Worm (Caenorhabditis elegans) whole organism, early embryonic: ENCODE results near the gene C01G5.4.

Experiments
- B0310.2 ChIP-seq: sonication (generic microtip); optimal IDR thresholded peaks from 2 replicates; lab custom pipeline; 2016; ENCODE audit warnings: mild to moderate bottlenecking, missing genetic modification characterization, missing compliant biosample characterization
- F13C5.2 ChIP-seq: sonication (generic microtip); optimal IDR thresholded peaks from 2 replicates; lab custom pipeline; 2017; ENCODE audit warnings: mild to moderate bottlenecking, missing genetic modification characterization, inconsistent platforms, missing compliant biosample characterization
- aly-1 ChIP-seq: sonication (generic microtip); optimal IDR thresholded peaks from 2 replicates; lab custom pipeline; 2016; ENCODE audit warnings: missing genetic modification characterization, missing compliant biosample characterization
- ama-1 ChIP-seq: fragments of 150-350 bp; optimal IDR thresholded peaks from 2 replicates; lab custom pipeline; 2014
- ceh-13 ChIP-seq: fragments of 200-800 bp; sonication (Bioruptor generic); optimal IDR thresholded peaks from 2 replicates; lab custom pipeline; 2018; ENCODE audit warnings: mild to moderate bottlenecking, missing genetic modification characterization, missing compliant biosample characterization
- ceh-36 ChIP-seq: sonication (generic microtip); optimal IDR thresholded peaks from 2 replicates; lab custom pipeline; 2016; ENCODE audit warnings: missing genetic modification characterization, inconsistent platforms, missing compliant biosample characterization
- ets-7 ChIP-seq: sonication (generic microtip); optimal IDR thresholded peaks from 2 replicates; lab custom pipeline; 2016; ENCODE audit warnings: missing genotype, missing genetic modification characterization, missing compliant biosample characterization
- flt-1 ChIP-seq: fragments of 200-800 bp; sonication (Bioruptor generic); IDR thresholded peaks from 2 replicates; pipeline ENCODE4 v1.3.6; 2022; ENCODE audit warnings: missing genetic modification characterization, missing compliant biosample characterization
- hmbx-1 ChIP-seq: sonication (generic microtip); optimal IDR thresholded peaks from 2 replicates; lab custom pipeline; 2016; ENCODE audit warnings: mild to moderate bottlenecking, missing genetic modification characterization, missing compliant biosample characterization
- hmg-4 ChIP-seq: fragments of 200-800 bp; sonication (Bioruptor generic); optimal IDR thresholded peaks from 2 replicates; lab custom pipeline; 2018; ENCODE audit warnings: mild to moderate bottlenecking, missing genetic modification characterization, missing compliant biosample characterization
- hnd-1 ChIP-seq: sonication (generic microtip); optimal IDR thresholded peaks from 2 replicates; lab custom pipeline; 2016; ENCODE audit warnings: missing genetic modification characterization, missing compliant biosample characterization
- pes-1 ChIP-seq: fragments of 200-800 bp; sonication (Bioruptor generic); IDR thresholded peaks from 2 replicates; pipeline ENCODE4 v1.3.6; 2022; ENCODE audit warnings: missing genetic modification reagents, missing genetic modification characterization, missing compliant biosample characterization
- scrt-1 ChIP-seq: fragments of 200-800 bp; sonication (Bioruptor generic); IDR thresholded peaks from 2 replicates; pipeline ENCODE4 v1.3.6; 2022; ENCODE audit warnings: missing genetic modification characterization, missing compliant biosample characterization
- sea-1 ChIP-seq: fragments of 200-800 bp; sonication (Bioruptor generic); conservative IDR thresholded peaks from 2 replicates; pipeline ENCODE4 v1.3.6; 2022; ENCODE audit warnings: missing genetic modification characterization, missing compliant biosample characterization
- tbx-11 ChIP-seq: fragments of 200-800 bp; sonication (Bioruptor generic); IDR thresholded peaks from 2 replicates; pipeline ENCODE4 v1.3.6; 2022; ENCODE audit warnings: missing genetic modification characterization, missing compliant biosample characterization
- tbx-37 ChIP-seq: fragments of 200-800 bp; sonication (Bioruptor generic); conservative IDR thresholded peaks from 2 replicates; pipeline ENCODE4 v1.3.6; 2022; ENCODE audit warnings: missing genetic modification reagents, missing genetic modification characterization, missing compliant biosample characterization
- tra-4 ChIP-seq: sonication (generic microtip); optimal IDR thresholded peaks from 2 replicates; lab custom pipeline; 2017; ENCODE audit warnings: missing genetic modification characterization, missing compliant biosample characterization

Gene C01G5.4

DNA sequence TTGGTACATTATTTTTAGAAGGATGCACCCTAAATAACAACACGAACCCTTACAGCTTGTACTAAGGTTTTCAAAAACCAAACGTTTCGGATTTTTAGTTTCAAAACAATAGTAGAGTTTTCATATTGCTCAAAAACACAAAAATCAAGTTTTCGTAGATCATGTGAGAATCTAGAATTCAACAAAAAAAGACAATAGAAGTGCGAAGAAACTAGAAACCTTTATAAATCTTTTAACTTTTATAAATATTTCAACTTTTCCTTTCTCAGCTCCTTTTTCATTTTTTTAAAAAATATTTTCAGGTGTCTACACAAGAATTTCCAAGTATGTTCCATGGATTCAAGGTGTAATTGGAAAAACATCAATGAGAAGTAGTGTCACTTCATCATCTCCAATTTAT, 28.9 kb downstream of the C01G5.4 start, which contains the start of gene best-9:
Gene best-9 (plus strand): TSS at position 301 of the 400 bp plus-strand sequence.
- TF ChIP-seq tbx-11 (GFP tag; lab: Robert Waterston, UW) (no peak), pes-1 (no peak), hmbx-1 (tag; lab: Kevin White, UChicago) (no peak), hnd-1 (tag; lab: Kevin White, UChicago) (no peak), ama-1 (lab: Kevin White, UChicago) (no peak), flt-1 (no peak), scrt-1 (GFP tag; lab: Robert Waterston, UW) (no peak), ets-7 (no peak), F13C5.2 (tag; lab: Kevin White, UChicago) (no peak), tra-4 (tag; lab: Kevin White, UChicago) (no peak)

DNA sequence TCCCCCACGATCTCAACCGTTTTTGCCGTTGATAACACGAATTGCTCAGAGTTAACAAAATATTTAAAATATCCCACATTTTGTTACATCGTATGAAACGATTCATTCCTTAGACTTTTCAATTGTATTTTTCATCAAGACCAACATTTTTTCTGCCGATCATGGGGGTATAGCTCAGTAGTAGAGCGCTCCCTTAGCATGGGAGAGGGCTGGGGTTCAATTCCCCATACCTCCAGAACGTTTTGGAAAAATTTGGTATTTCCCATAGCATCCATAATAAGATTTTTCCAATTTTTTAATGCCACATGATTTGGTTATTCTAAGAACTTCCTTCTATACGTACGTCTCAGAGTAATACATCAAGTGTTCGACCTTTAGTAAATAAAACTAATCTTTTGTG, 30.5 kb downstream of the C01G5.4 start:
- TF ChIP-seq flt-1 (no peak), hmbx-1 (tag; lab: Kevin White, UChicago) (no peak), B0310.2 (tag; lab: Kevin White, UChicago) (no peak), ceh-36 (tag; lab: Kevin White, UChicago) (no peak), tbx-11 (GFP tag; lab: Robert Waterston, UW) (no peak), ama-1 (lab: Kevin White, UChicago) (no peak), ceh-13 (GFP tag; lab: Kevin White, UChicago) (no peak), tra-4 (tag; lab: Kevin White, UChicago) (no peak), sea-1 (GFP tag; lab: Robert Waterston, UW) (no peak), tbx-37 (GFP tag; lab: Robert Waterston, UW) (no peak), hmg-4 (GFP tag; lab: Kevin White, UChicago) (no peak)

DNA sequence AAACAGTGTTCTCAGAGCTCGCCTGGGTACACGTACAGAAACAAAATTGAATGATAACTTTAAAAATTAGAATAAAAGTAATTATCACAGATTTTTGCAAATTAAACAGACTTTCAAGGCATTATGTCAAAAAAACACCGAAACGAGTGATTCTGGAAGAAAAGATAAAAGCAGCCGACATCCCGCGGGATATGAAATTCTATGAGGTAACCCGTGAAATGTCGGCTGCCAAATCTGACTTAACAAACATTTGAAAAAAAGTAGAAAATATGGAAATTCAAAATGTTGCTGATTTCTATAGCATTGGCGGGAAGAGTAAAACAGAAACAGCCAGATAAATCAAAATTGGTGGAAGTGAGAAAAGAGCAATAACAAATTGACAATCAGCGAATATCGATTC, 34.1 kb downstream of the C01G5.4 start:
- no peak for TF ChIP-seq tbx-37 (GFP tag; lab: Robert Waterston, UW)
- TF ChIP-seq aly-1 (tag; lab: Kevin White, UChicago) = no peak
- TF ChIP-seq hnd-1 (tag; lab: Kevin White, UChicago) = no peak
- TF ChIP-seq tbx-11 (GFP tag; lab: Robert Waterston, UW) = no peak
- TF ChIP-seq ets-7 = no peak
- no peak for TF ChIP-seq ceh-36 (tag; lab: Kevin White, UChicago)
- TF ChIP-seq flt-1 = no peak
- no peak for TF ChIP-seq scrt-1 (GFP tag; lab: Robert Waterston, UW)
- TF ChIP-seq F13C5.2 (tag; lab: Kevin White, UChicago) = no peak
- TF ChIP-seq ceh-13 (GFP tag; lab: Kevin White, UChicago) = no peak
- TF ChIP-seq pes-1 = no peak
- no peak for TF ChIP-seq hmg-4 (GFP tag; lab: Kevin White, UChicago)
- TF ChIP-seq sea-1 (GFP tag; lab: Robert Waterston, UW) = no peak
- TF ChIP-seq tra-4 (tag; lab: Kevin White, UChicago) = no peak
- no peak for TF ChIP-seq B0310.2 (tag; lab: Kevin White, UChicago)

ce11 chrIV:6572238-6572637, 40.7 kb downstream of the C01G5.4 start, which contains the start of gene bicd-1:
bicd-1 (minus strand) TSS chrIV:6572338.
- TF ChIP-seq tra-4 (tag; lab: Kevin White, UChicago) (no peak), aly-1 (tag; lab: Kevin White, UChicago) (no peak), hnd-1 (tag; lab: Kevin White, UChicago) (no peak), tbx-37 (GFP tag; lab: Robert Waterston, UW) (no peak), ets-7 (no peak), ama-1 (lab: Kevin White, UChicago) (no peak), ceh-36 (tag; lab: Kevin White, UChicago) (no peak), sea-1 (GFP tag; lab: Robert Waterston, UW) (no peak), F13C5.2 (tag; lab: Kevin White, UChicago) (no peak), tbx-11 (GFP tag; lab: Robert Waterston, UW) (no peak), pes-1 (no peak), hmg-4 (GFP tag; lab: Kevin White, UChicago) (no peak)

DNA sequence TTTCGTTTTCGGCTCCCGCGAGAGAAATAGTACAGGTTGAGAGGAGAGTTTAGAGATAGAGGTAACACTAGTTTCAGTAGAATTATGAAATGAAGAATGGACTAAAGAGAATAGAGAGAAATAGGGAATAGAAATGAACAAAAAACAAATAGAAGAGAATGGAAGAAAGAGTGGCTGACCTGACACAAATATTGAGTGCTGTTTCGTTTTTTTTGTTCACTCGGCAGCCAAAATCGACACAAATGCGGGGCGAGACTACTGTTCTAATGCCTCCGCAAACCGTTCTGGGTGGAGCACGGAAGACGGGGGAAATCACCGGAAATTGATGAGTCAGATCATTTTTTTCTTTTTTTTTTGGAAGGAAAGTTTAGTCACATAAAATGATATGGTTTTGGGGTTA, 41.1 kb downstream of the C01G5.4 start:
- TF ChIP-seq ets-7 = no peak
- TF ChIP-seq B0310.2 (tag; lab: Kevin White, UChicago) = no peak
- TF ChIP-seq hnd-1 (tag; lab: Kevin White, UChicago) = no peak
- no peak for TF ChIP-seq hmg-4 (GFP tag; lab: Kevin White, UChicago)
- no peak for TF ChIP-seq F13C5.2 (tag; lab: Kevin White, UChicago)
- TF ChIP-seq flt-1 = no peak
- TF ChIP-seq ama-1 (lab: Kevin White, UChicago) = no peak
- TF ChIP-seq hmbx-1 (tag; lab: Kevin White, UChicago) = no peak
- TF ChIP-seq sea-1 (GFP tag; lab: Robert Waterston, UW) = no peak
- no peak for TF ChIP-seq tbx-37 (GFP tag; lab: Robert Waterston, UW)
- TF ChIP-seq scrt-1 (GFP tag; lab: Robert Waterston, UW) = no peak
- no peak for TF ChIP-seq tbx-11 (GFP tag; lab: Robert Waterston, UW)

DNA sequence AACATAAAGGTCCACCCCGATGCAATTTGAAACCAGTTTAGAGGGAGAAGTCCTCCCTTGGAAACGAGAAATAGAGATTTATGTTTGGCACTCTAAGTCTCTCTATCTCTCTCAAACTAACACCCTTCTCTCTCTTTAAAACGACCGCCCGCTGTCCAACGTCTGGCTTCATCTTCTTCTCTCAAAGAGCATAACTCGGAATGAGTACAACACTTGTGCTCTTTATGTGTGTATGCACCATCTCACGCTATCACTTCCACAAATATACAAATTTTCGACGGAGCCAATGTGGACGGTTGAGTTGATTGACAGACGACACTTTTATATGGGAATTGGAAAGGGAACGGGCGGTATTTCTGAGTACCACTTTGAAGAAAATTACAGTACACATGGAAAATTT, 42.8 kb downstream of the C01G5.4 start:
- TF ChIP-seq aly-1 (tag; lab: Kevin White, UChicago) (no peak), scrt-1 (GFP tag; lab: Robert Waterston, UW) (no peak), ceh-13 (GFP tag; lab: Kevin White, UChicago) (no peak), flt-1 (no peak), ets-7 (no peak), sea-1 (GFP tag; lab: Robert Waterston, UW) (no peak), F13C5.2 (tag; lab: Kevin White, UChicago) (no peak), tra-4 (tag; lab: Kevin White, UChicago) (no peak), hmg-4 (GFP tag; lab: Kevin White, UChicago) (no peak), tbx-37 (GFP tag; lab: Robert Waterston, UW) (no peak), B0310.2 (tag; lab: Kevin White, UChicago) (no peak), ama-1 (lab: Kevin White, UChicago) (no peak), tbx-11 (GFP tag; lab: Robert Waterston, UW) (no peak), pes-1 (no peak), ceh-36 (tag; lab: Kevin White, UChicago) (no peak), hnd-1 (tag; lab: Kevin White, UChicago) (no peak), hmbx-1 (tag; lab: Kevin White, UChicago) (no peak)
